Fruit fly (Drosophila melanogaster) Kc167 (cell line): Measurements from ENCODE around the gene CG33700.

Experiments used
- Myc ChIP-seq: fragments of >200 bp; optimal IDR thresholded peaks from 2 replicates; lab custom pipeline; 2017; ENCODE audit warnings: missing external identifiers
- Sin3A ChIP-seq: fragments of >200 bp; optimal IDR thresholded peaks from 2 replicates; lab custom pipeline; 2018; ENCODE audit warnings: missing external identifiers
- h ChIP-seq: fragments of >200 bp; optimal IDR thresholded peaks from 3 replicates; lab custom pipeline; 2018; ENCODE audit warnings: missing external identifiers
- insv ChIP-seq: fragments of >200 bp; optimal IDR thresholded peaks from 3 replicates; lab custom pipeline; 2018; ENCODE audit warnings: missing external identifiers
- psq ChIP-seq: fragments of >200 bp; optimal IDR thresholded peaks from 2 replicates; lab custom pipeline; 2017; ENCODE audit warnings: missing external identifiers
- ttk ChIP-seq: sonication (Bioruptor generic); optimal IDR thresholded peaks from 2 replicates; lab custom pipeline; 2017; ENCODE audit warnings: missing external identifiers

The CG33700 gene

DNA sequence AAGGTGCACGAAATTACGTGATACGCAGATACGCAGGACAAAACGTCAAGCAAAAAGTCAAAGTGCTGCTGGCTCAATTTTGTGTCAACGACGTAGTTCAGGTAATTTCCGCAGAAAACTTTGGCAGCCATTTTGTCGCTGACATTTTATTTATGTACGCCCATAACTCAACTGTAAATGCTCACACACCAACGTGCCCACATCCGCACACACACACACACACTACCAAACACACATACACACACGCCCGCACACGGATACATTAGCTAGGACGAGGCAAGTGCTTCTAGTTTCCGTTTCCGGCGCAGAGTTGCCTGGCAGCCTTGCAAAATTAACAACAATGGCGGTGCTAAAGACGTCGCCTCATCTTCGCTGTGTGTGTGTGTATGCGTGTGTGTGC is at the start of gene CG33700:
Gene CG33700, minus strand, starts transcription at position 101 of the 400 bp plus-strand sequence.
- TF ChIP-seq Sin3A, result no peak

DNA sequence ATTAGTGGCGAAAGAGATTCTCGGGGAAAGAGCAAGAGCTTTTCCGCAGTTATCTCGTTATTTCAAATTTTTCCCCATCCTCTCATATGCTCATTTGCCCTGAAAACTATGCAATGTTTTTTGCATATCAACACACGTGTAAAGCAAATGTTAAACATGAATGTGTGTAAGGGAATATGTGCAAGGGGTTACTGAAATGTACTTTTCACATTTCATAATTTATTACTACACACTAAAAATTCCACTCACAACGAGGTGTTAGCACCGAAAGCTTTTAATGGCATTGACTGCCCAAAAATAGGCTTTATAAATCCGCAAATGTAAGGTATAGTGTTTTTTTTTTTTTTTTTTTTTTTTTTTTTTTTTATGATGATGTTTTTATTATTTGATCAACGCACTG is 46.3 kb upstream of the CG33700 start:
- TF ChIP-seq ttk (no peak), h (no peak), Myc (no peak), psq (lab: Kevin White, UChicago) (no peak), Sin3A (no peak), insv (no peak)

DNA sequence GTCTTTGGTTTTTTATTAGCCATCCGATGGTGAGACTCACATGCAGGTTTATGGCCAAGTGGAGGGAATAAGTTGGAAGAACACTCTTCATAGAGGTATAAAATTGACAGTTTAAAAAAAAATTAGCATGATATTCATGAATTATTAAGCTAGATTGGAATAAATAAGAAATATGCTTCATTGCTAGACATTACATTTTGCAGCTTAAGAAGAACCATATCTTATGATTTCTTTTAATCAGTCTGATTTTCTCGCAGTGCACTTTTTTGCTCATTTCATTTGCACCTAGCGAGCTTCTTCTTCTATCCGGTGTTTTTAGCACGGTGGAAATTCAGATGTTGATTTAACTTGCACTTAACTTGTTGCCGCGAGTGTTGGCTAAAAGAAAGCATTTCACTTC is 44.5 kb upstream of the CG33700 start:
- TF ChIP-seq h (no peak), ttk (no peak), Sin3A (no peak), insv (no peak), psq (lab: Kevin White, UChicago) (no peak), Myc (no peak)

DNA sequence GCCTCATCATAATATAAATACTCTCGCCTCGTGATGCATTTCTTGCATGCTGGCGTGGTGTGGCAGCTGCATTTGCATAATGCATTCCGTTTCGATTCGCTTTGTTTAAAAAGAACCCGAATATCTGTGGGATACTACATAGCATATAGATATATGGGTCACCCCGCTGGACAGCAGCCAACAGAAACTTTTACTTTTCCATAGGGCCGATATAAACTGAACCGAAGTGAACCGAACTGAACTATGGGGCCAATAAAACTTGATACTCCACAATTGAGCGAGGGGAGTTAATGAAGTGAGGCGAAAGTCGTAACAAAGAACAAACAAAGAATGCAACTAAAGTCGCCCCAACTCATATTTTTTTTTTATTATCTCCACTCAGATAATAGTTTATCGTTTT is 43.9 kb upstream of the CG33700 start:
- TF ChIP-seq Sin3A (no peak), psq (lab: Kevin White, UChicago) (no peak), h (no peak), insv (no peak), ttk (no peak), Myc (no peak)

DNA sequence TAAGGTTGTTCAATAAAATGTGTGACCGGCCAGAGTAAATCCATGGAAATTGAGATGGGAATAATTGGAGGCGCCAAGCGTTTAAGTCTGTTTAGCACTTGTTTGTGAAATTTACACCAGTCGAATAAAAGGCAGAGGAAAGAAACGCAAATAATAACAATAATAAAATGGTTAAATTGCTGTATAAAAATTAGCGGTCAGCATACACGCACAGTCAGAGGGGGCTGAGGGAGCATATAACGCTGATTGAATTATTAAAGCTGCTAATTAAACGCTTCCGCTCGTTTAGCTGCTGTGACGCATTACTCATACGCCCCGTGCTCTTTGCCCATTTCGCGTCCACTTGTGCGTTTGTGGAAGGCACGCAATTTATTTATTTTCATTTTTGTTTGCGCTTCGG is 42.4 kb upstream of the CG33700 start:
- TF ChIP-seq Sin3A, result no peak
- TF ChIP-seq h, result no peak
- no peak for TF ChIP-seq insv
- no peak for TF ChIP-seq ttk
- no peak for TF ChIP-seq psq (lab: Kevin White, UChicago)
- no peak for TF ChIP-seq Myc

- TF ChIP-seq Myc, result no peak
- TF ChIP-seq h, result no peak
- TF ChIP-seq insv, result no peak
Observed at dm6 chr3L:9566849-9567248, 41.5 kb upstream of the CG33700 start.

DNA sequence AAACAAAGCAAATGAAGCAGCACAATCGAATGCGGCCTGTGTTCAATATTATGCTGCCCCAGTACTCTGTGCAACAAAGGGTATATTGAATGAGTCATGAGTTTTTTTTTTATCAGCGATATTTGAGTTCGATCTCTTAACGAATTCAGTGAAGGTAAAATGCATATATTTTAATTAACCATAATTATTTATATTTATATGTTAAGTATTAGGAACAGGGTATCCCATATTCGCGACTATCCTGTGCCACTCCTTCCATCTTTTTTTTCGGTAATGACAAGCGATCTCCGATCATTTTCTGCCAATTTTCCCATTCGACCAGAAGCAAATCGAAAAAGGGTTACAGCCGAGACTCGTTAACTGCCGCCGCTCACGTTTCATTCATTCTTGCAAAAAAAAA is 33.7 kb upstream of the CG33700 start:
- no peak for TF ChIP-seq Myc
- no peak for TF ChIP-seq insv
- TF ChIP-seq h, result no peak
- no peak for TF ChIP-seq psq (lab: Kevin White, UChicago)
- TF ChIP-seq ttk, result no peak
- TF ChIP-seq Sin3A, result no peak

- TF ChIP-seq Myc (no peak), Sin3A (no peak), psq (lab: Kevin White, UChicago) (no peak), ttk (no peak)
Observed at dm6 chr3L:9556666-9557065, 31.3 kb upstream of the CG33700 start.

DNA sequence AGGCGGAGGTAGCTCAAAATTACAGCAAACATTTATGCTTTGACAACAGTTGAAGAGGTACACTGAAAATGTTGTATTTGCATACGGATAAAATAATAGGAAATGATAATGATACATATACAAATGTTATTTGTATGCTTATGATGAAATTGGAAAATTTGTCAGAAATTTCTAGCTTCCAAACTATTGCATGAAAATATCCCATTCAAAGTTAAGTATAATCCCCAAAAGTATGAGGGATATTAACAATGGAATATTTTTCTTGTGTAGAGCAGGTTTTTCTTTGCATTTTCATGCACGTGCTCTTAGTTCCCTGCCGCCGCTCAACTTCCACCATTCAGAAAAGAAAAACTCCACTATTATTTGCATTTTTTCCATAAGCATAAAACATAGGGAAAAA is 29.7 kb upstream of the CG33700 start:
- TF ChIP-seq h (no peak), psq (lab: Kevin White, UChicago) (no peak), insv (no peak), Myc (no peak), ttk (no peak), Sin3A (no peak)

DNA sequence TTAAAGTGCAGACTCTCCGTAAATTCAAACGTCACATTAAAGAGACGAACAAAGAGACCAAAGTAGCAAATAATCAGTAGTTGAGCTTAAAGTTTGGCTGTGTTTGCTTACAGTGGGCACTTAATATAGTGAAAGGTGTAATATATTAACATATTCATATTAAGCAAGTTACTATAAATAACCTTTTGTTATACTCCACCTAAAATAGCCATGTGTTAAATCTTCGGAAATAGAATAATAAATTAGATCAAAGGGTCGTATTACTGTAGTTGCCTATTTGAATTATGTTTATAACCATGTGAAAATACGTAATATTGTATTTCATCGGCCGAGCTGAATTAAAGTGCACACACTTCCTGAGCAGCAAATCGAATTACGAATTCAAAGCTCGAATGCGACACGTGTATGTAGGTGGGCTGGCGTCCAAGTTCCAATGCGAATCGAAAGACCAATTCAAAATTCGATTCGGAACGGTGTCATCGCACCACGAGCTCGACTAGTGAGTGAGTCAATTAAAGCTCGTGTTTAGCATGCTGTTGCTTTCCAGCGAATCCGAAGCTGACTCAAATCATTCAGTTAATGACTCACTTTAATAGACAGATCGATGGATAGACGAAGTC is 27.0 kb upstream of the CG33700 start:
- TF ChIP-seq psq (lab: Kevin White, UChicago) (no peak), h (no peak), Sin3A (no peak), insv (no peak), ttk (no peak)

- TF ChIP-seq insv (no peak), psq (lab: Kevin White, UChicago) (no peak), Myc (no peak), ttk (no peak), Sin3A (no peak), h (no peak)
Observed at dm6 chr3L:9550873-9551580, 25.7 kb upstream of the CG33700 start.

DNA sequence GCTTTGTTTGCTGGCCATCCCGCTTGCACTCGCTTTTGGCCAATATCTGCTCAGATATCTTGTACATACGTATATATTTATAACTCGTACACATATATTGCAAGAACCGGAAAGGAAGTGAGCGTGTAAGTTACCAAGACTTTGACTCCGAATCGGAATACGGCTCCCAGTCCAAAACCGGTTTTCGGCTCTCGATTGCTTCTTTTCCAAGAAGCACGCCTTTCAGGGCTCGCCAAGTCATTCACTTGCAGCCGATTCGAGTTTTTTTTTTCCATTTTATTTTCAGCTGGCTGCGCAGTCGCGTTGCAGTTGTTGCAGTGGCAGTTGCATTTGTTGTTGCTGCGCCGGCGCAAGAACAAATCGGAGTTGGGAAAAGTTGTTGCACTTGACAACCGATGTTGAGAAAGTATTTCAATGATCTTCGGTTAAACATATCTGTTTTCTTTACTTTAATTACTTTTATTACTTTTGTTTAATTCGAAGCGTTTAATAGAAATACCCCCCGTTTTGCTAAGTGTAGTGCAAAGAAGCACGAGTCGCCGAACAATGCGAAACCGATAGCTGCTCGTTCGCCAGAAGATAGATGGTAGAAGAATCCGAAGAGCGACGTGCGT is 24.5 kb upstream of the CG33700 start:
- TF ChIP-seq h (no peak), ttk (no peak), Sin3A (no peak), Myc (no peak), insv (no peak), psq (lab: Kevin White, UChicago) (no peak)

- TF ChIP-seq Sin3A, result no peak
- TF ChIP-seq psq (lab: Kevin White, UChicago), result no peak
- no peak for TF ChIP-seq insv
- no peak for TF ChIP-seq ttk
- no peak for TF ChIP-seq Myc
- no peak for TF ChIP-seq h
Observed at dm6 chr3L:9548800-9549199, 23.5 kb upstream of the CG33700 start.

dm6 chr3L:9547910-9548309 is 22.6 kb upstream of the CG33700 start:
- TF ChIP-seq Myc (no peak), ttk (no peak), insv (no peak)

- TF ChIP-seq psq (lab: Kevin White, UChicago) (no peak), Sin3A (no peak), insv (no peak), ttk (no peak), Myc (no peak)
Observed at dm6 chr3L:9546875-9547324, 21.6 kb upstream of the CG33700 start, which contains the start of gene CG42673. Gene CG42673 (plus strand): TSS chr3L:9547220.
